Worm (Caenorhabditis elegans): ENCODE data around the gene fbxa-38.

The fbxa-38 gene

DNA sequence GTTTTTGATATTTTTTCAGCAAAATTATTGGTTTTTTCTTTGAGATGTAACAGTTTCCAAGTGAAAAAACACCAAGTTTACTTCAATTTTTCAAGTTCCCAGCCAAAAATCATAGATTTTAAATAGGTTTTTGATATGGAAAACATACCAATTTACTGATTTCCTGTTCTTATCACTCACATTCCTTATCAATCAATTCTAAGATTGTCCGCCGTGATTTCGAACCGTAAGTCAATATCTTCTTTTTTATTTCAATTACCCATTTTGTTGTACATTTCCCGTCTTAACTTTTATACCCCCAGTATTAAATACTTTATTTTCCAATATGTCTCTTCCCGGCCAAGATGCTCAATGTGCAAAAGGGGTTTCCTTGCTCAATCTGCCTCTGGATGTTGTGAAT lies at the start of gene fbxa-38:
Gene fbxa-38 (plus strand): TSS at position 195 of the 400 bp plus-strand sequence.
- TF ChIP-seq zag-1 (tag; optimal IDR thresholded peaks at IDR 0.05), result no peak
- no peak for TF ChIP-seq blmp-1 (tag; optimal IDR thresholded peaks at IDR 0.05; ENCODE audit: insufficient read depth)
- peak; percentile 18 for TF ChIP-seq fos-1 (tag; optimal IDR thresholded peaks at IDR 0.05)

DNA sequence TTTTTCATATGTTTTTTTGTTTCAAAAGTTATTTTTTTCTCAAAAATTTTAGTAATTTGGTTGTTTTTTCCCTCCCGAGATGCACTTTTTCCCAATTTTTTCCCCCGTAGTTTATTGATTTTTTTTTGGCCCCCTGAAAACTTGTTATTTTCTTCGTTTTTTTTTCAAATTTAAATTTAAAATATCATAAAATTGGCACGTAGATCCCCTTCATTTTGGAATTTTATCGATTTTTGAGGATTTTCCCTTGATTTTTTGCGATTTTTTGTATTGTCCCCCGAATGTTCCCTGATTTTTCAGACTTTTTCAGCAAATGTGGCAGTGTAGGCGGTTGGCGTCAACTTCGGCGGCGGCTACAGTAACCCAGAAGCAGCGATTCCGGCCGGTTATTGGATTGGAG lies 26.8 kb upstream of the fbxa-38 start, which contains the start of gene C39B5.6:
Gene C39B5.6 (plus strand): TSS at position 301 of the 400 bp plus-strand sequence.
- TF ChIP-seq elt-3 (tag; optimal IDR thresholded peaks at IDR 0.05), result no peak
- no peak for TF ChIP-seq unc-39 (tag; optimal IDR thresholded peaks at IDR 0.05)

DNA sequence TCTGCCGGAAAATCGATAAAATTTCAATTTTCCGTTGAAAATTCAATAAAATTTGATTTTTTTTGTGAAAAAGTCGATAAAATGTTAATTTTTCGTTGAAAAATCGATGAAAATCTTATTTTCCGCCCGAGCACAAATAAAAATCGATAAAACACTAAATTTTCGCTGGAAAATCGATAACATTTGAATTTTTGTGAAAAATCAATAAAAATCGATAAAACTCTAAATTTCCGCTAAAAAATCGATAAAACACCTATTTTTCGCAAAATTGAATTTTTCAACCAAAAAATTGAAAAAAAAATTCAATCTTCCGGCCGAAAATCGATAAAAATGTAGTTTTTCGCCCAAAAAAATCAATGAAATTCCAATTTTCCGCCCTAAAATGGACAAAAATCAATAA lies 19.3 kb upstream of the fbxa-38 start:
- TF ChIP-seq mab-5 (tag; optimal IDR thresholded peaks at IDR 0.05) (no peak), R02D3.7 (tag; optimal IDR thresholded peaks at IDR 0.05) (no peak), elt-3 (tag; optimal IDR thresholded peaks at IDR 0.05) (no peak), aly-2 (tag; optimal IDR thresholded peaks at IDR 0.05) (no peak), ama-1 (optimal IDR thresholded peaks at IDR 0.05) (no peak)

DNA sequence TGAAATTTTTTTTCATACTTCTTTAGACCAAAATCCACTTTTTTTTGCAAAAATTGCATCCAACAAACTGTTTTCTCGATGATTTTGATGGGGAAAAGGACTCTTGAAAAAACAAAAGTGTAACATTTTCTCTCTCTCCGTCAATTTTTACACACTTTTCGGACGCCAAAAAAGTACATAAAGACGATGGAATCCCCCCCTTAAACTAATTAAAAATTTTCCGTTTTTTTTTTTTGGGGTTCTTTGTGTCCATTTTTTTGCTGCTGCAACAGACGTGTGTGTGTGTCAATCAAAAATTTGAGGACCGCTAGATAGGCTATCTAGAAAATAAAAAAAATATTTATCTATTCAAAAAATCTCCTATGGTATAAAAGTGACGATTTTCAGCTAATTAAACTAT lies 16.6 kb upstream of the fbxa-38 start, which contains the start of gene C39B5.5:
Gene C39B5.5 (plus strand): TSS at position 301 of the 400 bp plus-strand sequence.
- TF ChIP-seq gmeb-1 (tag; optimal IDR thresholded peaks at IDR 0.05) (no peak), ztf-1 (GFP tag; conservative IDR thresholded peaks at IDR 0.05) (no peak), nhr-129 (tag; optimal IDR thresholded peaks at IDR 0.05) (no peak), unc-62 (GFP tag; optimal IDR thresholded peaks at IDR 0.05) (no peak)

DNA sequence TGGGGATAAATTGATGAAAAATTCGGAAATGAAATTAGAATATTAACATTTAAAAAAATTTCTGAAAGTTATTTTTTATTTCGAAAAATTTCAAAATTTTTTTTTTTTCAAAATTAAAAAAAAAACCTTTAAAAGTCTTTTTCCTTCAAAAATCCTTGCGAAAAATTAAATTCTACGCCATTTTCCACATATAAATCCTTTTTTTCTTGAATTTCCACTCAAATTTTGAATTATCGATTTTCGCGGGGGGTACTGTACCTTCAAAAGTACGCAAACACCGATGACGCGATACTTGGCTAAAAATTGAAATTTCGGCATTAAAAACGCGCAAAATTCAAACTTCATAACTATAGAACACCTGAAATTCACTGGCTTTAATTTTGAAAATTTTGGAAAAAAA lies 13.9 kb upstream of the fbxa-38 start:
- no peak for TF ChIP-seq elt-3 (tag; optimal IDR thresholded peaks at IDR 0.05)

DNA sequence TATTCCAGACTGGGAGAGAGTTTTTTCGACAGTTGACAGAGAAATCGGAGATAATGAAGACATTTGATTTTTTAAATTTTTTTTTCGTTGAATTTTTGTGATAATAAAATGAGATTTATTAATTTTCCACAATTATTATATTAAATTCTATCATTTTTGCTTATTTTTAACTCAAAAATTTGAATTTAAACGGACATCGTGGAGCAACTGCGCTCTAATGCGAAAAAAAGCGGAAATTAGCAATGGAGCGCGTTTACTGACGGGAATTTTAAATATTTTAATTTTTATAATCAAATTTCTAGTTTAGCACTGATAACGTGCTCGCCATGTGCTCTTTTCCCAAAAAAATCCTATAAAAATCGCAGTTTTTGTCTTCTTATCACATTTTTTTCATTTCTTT lies 13.4 kb upstream of the fbxa-38 start, which contains the start of gene C39B5.14:
Gene C39B5.14 (plus strand): TSS at position 301 of the 400 bp plus-strand sequence.
- no peak for TF ChIP-seq lin-11 (tag; optimal IDR thresholded peaks at IDR 0.05)
- no peak for TF ChIP-seq mdl-1 (tag; optimal IDR thresholded peaks at IDR 0.05)

DNA sequence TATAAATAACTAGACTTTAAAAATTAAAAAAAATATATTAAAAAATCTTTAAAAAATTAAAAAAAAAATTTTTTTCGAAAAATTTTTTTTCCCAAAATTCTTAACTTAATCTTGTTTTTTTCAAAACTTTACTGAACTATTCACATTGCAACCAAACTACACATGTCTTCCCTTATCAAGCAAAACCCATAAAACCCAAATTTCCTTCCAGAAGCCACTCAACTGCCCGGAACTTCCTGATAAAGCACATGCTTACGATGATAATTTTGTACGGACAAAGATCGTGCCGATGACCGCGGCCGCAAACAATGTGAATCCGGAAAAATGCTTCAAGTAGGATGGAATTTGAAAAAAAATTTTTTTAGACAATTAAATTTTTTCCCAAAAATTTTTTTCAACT lies 12.1 kb upstream of the fbxa-38 start:
- TF ChIP-seq nhr-21 (tag; optimal IDR thresholded peaks at IDR 0.05), result no peak
- peak; percentile 43 for TF ChIP-seq fos-1 (tag; optimal IDR thresholded peaks at IDR 0.05)
- no peak for TF ChIP-seq mdl-1 (tag; optimal IDR thresholded peaks at IDR 0.05)
- TF ChIP-seq lin-11 (tag; optimal IDR thresholded peaks at IDR 0.05), result no peak

DNA sequence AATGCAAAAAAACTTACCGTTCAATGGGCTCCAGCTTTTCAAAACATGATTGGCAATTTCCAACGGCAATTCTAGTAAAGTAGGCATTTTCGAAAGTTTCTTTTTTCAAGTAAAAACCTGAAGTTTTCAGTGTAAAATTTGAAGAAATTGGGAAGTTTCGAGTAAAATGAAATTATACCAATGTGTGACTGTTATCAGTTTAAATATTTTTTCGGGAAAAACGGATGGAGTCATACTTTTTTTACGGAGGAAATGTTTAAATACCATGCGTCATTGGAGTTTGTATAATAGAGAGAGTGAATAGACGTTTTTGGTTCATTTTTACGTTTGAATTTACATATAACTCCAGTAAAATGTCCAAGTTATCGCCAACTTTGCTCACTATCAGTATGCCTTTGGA lies 5.1 kb upstream of the fbxa-38 start, which contains the start of gene fbxa-12:
Gene fbxa-12 (plus strand): TSS at position 301 of the 400 bp plus-strand sequence.
- no peak for TF ChIP-seq ztf-11 (tag; optimal IDR thresholded peaks at IDR 0.05)
- no peak for TF ChIP-seq lin-39 (tag; optimal IDR thresholded peaks at IDR 0.05)
- TF ChIP-seq ztf-1 (GFP tag; conservative IDR thresholded peaks at IDR 0.05), result no peak
- TF ChIP-seq zag-1 (tag; optimal IDR thresholded peaks at IDR 0.05), result no peak
- TF ChIP-seq egl-27 (tag; optimal IDR thresholded peaks at IDR 0.05), result no peak
- TF ChIP-seq nhr-23 (tag; optimal IDR thresholded peaks at IDR 0.05), result no peak

DNA sequence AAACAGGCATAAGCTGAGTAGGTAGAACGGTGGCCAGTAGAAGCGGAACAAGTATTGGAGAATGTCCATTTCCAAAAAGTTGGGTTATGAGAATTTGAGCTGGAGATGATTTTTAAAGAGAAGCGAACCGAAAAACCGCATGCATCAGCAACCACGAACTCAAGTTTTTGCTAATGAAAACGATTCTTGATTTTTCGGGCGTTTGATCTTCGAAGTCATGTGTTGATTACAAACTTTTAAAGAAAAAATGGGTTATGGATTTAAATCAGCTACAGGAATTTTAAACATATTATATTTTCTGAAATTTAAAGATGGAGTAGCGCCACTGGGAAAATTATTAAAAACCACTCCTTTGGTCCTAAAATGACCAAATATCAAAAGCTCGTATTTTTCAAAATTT lies 540 bp upstream of the fbxa-38 start, which contains the start of gene srd-65:
Gene srd-65 (minus strand): TSS at position 101 of the 400 bp plus-strand sequence.
- no peak for TF ChIP-seq nhr-237 (tag; optimal IDR thresholded peaks at IDR 0.05)
- no peak for TF ChIP-seq sem-4 (tag; optimal IDR thresholded peaks at IDR 0.05)
- no peak for TF ChIP-seq ZK546.5 (tag; optimal IDR thresholded peaks at IDR 0.05)
- TF ChIP-seq peb-1 (tag; optimal IDR thresholded peaks at IDR 0.05), result no peak
- no peak for TF ChIP-seq fos-1 (tag; optimal IDR thresholded peaks at IDR 0.05)
- no peak for TF ChIP-seq nhr-77 (tag; optimal IDR thresholded peaks at IDR 0.05)
- no peak for TF ChIP-seq unc-55 (GFP tag; optimal IDR thresholded peaks at IDR 0.05)
- TF ChIP-seq lin-11 (tag; optimal IDR thresholded peaks at IDR 0.05), result no peak
- TF ChIP-seq mdl-1 (tag; optimal IDR thresholded peaks at IDR 0.05), result no peak
- TF ChIP-seq nhr-25 (tag; optimal IDR thresholded peaks at IDR 0.05), result no peak
- no peak for TF ChIP-seq ama-1 (optimal IDR thresholded peaks at IDR 0.05)
